Worm (Caenorhabditis elegans): ENCODE data around the gene hum-8.

Gene hum-8

ce11 chrIV:466569-466968 lies 26.2 kb upstream of the hum-8 start:
- TF ChIP-seq ceh-19 (GFP tag; optimal IDR thresholded peaks at IDR 0.05): no peak
- TF ChIP-seq nhr-11 (tag; optimal IDR thresholded peaks at IDR 0.05): no peak
- no peak for TF ChIP-seq mec-3 (tag; optimal IDR thresholded peaks at IDR 0.05; ENCODE audit: borderline replicate concordance)
- no peak for TF ChIP-seq hlh-13 (GFP tag; optimal IDR thresholded peaks at IDR 0.05)
- TF ChIP-seq ets-4 (tag; optimal IDR thresholded peaks at IDR 0.05): no peak
- no peak for TF ChIP-seq unc-86 (tag; optimal IDR thresholded peaks at IDR 0.05)
- no peak for TF ChIP-seq dmd-4 (tag; optimal IDR thresholded peaks at IDR 0.05; ENCODE audit: borderline replicate concordance)
- TF ChIP-seq elt-4 (tag; optimal IDR thresholded peaks at IDR 0.05): no peak
- TF ChIP-seq pat-9 (tag; optimal IDR thresholded peaks at IDR 0.05): no peak
- no peak for TF ChIP-seq ceh-31 (tag; optimal IDR thresholded peaks at IDR 0.05)
- no peak for TF ChIP-seq ceh-6 (GFP tag; optimal IDR thresholded peaks at IDR 0.05)
- no peak for TF ChIP-seq ceh-14 (tag; optimal IDR thresholded peaks at IDR 0.05)
- no peak for TF ChIP-seq C08G9.2 (tag; optimal IDR thresholded peaks at IDR 0.05)
- no peak for TF ChIP-seq ceh-2 (tag; optimal IDR thresholded peaks at IDR 0.05)
- no peak for TF ChIP-seq sox-2 (GFP tag; IDR thresholded peaks at IDR 0.05)
- TF ChIP-seq tbx-2 (tag; optimal IDR thresholded peaks at IDR 0.05): no peak
- no peak for TF ChIP-seq C38D4.7 (GFP tag; optimal IDR thresholded peaks at IDR 0.05)
- no peak for TF ChIP-seq ceh-22 (tag; optimal IDR thresholded peaks at IDR 0.05)
- TF ChIP-seq nfya-1 (tag; optimal IDR thresholded peaks at IDR 0.05): no peak

DNA sequence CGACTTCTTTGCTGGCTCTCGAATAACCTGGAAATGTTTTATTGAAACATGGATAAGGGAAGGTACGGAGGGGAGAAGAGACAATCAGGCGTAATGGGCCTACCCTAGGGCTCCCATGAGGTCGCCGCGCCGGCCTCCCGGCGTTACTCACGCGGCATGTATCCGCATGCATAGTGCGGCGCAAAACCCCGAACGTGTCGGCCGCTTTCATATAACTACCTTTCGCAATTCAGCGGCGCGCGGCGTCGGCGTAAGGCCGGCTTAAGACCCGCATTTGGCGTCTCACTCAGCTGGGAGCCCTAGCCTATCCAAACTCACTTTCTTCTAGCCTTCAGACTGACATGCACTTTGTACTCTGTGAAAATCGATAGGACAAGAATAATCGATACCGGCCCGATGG lies 21.7 kb upstream of the hum-8 start:
- TF ChIP-seq elt-4 (tag; optimal IDR thresholded peaks at IDR 0.05) (peak; percentile 44), fkh-10 (GFP tag; optimal IDR thresholded peaks at IDR 0.05) (no peak)

ce11 chrIV:460614-461079 lies 20.3 kb upstream of the hum-8 start, which contains the start of gene M04G7.2:
TSS of gene M04G7.2 (minus strand) at chrIV:461029.
- TF ChIP-seq sdc-2 (tag; optimal IDR thresholded peaks at IDR 0.05): no peak
- no peak for TF ChIP-seq hlh-6 (tag; optimal IDR thresholded peaks at IDR 0.05)
- no peak for TF ChIP-seq ceh-18 (tag; optimal IDR thresholded peaks at IDR 0.05)
- no peak for TF ChIP-seq unc-3 (GFP tag; conservative IDR thresholded peaks at IDR 0.05)
- TF ChIP-seq unc-3 (tag; optimal IDR thresholded peaks at IDR 0.05): no peak
- no peak for TF ChIP-seq C38D4.7 (GFP tag; optimal IDR thresholded peaks at IDR 0.05)
- no peak for TF ChIP-seq unc-42 (tag; optimal IDR thresholded peaks at IDR 0.05)
- TF ChIP-seq K02D7.2 (tag; optimal IDR thresholded peaks at IDR 0.05): no peak
- no peak for TF ChIP-seq eyg-1 (tag; optimal IDR thresholded peaks at IDR 0.05)
- TF ChIP-seq elt-2 (tag; optimal IDR thresholded peaks at IDR 0.05): no peak
- no peak for TF ChIP-seq ttx-3 (tag; optimal IDR thresholded peaks at IDR 0.05)
- no peak for TF ChIP-seq lin-11 (tag; optimal IDR thresholded peaks at IDR 0.05)

- no peak for TF ChIP-seq che-1 (tag; optimal IDR thresholded peaks at IDR 0.05)
- no peak for TF ChIP-seq pros-1 (tag; optimal IDR thresholded peaks at IDR 0.05)
- no peak for TF ChIP-seq tbx-7 (tag; optimal IDR thresholded peaks at IDR 0.05)
- no peak for TF ChIP-seq ahr-1 (tag; optimal IDR thresholded peaks at IDR 0.05)
- no peak for TF ChIP-seq hlh-30 (tag; optimal IDR thresholded peaks at IDR 0.05; ENCODE audit: insufficient read depth)
- no peak for TF ChIP-seq ceh-45 (GFP tag; IDR thresholded peaks at IDR 0.05)
- TF ChIP-seq mec-3 (tag; optimal IDR thresholded peaks at IDR 0.05; ENCODE audit: borderline replicate concordance): no peak
- no peak for TF ChIP-seq sox-4 (tag; optimal IDR thresholded peaks at IDR 0.05)
- no peak for TF ChIP-seq sdc-2 (tag; optimal IDR thresholded peaks at IDR 0.05)
- no peak for TF ChIP-seq rnt-1 (tag; optimal IDR thresholded peaks at IDR 0.05)
- no peak for TF ChIP-seq tbx-2 (tag; optimal IDR thresholded peaks at IDR 0.05)
- TF ChIP-seq hlh-6 (tag; optimal IDR thresholded peaks at IDR 0.05): no peak
Measured at ce11 chrIV:455484-455883, 15.1 kb upstream of the hum-8 start, which contains the start of gene M04G7.1. TSS of gene M04G7.1 (plus strand) at chrIV:455784.

Measured in whole organism, late embryonic.